Worm (Caenorhabditis elegans): Measurements from ENCODE around the gene C35D10.5.

DNA sequence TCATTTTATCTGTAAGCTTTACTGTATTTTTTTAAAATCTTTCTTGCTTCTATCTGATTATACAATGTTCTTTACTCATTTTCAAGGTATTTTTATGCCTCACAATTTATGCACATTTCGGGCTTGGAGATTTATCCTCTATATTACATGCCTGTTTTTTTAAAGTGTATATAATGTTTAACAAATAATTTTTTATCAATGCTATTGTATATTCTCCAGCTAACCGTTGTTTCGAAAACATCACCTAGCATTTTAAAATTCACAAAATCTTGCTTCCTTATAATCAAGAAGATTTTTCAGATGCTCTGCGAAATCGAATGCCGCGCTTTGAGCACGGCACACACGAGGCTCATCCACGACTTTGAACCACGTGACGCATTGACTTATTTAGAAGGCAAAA lies 10.1 kb upstream of the C35D10.5 start, which contains the start of gene ced-4:
- TF ChIP-seq ces-1 (GFP tag; optimal IDR thresholded peaks at IDR 0.05) = no peak
- no peak for TF ChIP-seq bed-3 (GFP tag; optimal IDR thresholded peaks at IDR 0.05)
- TF ChIP-seq ceh-43 (GFP tag; optimal IDR thresholded peaks at IDR 0.05) = no peak
- no peak for TF ChIP-seq mab-5 (tag; optimal IDR thresholded peaks at IDR 0.05)
- TF ChIP-seq nhr-28 (tag; optimal IDR thresholded peaks at IDR 0.05) = no peak
- TF ChIP-seq tbx-8 (GFP tag; optimal IDR thresholded peaks at IDR 0.05) = no peak
- TF ChIP-seq nhr-237 (tag; optimal IDR thresholded peaks at IDR 0.05) = no peak
- no peak for TF ChIP-seq pha-4 (tag; optimal IDR thresholded peaks at IDR 0.05)

Data from whole organism, mixed stage, embryonic.